Worm (Caenorhabditis elegans) whole organism, L2 larva: ENCODE results near the gene F53B1.8.

ENCODE experiments used
- C34F6.9 ChIP-seq: fragments of 150-350 bp; optimal IDR thresholded peaks from 2 replicates; lab custom pipeline; 2014; ENCODE audit warnings: missing biosample characterization, missing genetic modification characterization
- R02D3.7 ChIP-seq: fragments of 150-350 bp; optimal IDR thresholded peaks from 2 replicates; lab custom pipeline; 2014; ENCODE audit warnings: missing biosample characterization, missing genetic modification characterization
- aly-2 ChIP-seq: fragments of 150-350 bp; optimal IDR thresholded peaks from 2 replicates; lab custom pipeline; 2014; ENCODE audit warnings: missing biosample characterization, missing genetic modification characterization
- ceh-16 ChIP-seq: fragments of 150-350 bp; optimal IDR thresholded peaks from 2 replicates; lab custom pipeline; 2014; ENCODE audit warnings: missing biosample characterization, missing genetic modification characterization
- ceh-82 ChIP-seq: fragments of 150-350 bp; optimal IDR thresholded peaks from 2 replicates; lab custom pipeline; 2014; ENCODE audit warnings: missing biosample characterization, missing genetic modification characterization
- crh-2 ChIP-seq: sonication (generic microtip); optimal IDR thresholded peaks from 2 replicates; lab custom pipeline; 2017; ENCODE audit warnings: missing biosample characterization, missing genetic modification characterization
- dmd-4 ChIP-seq: sonication (generic microtip); optimal IDR thresholded peaks from 2 replicates; lab custom pipeline; 2017; ENCODE audit warnings: missing biosample characterization, missing genetic modification characterization
- fos-1 ChIP-seq: fragments of 150-350 bp; optimal IDR thresholded peaks from 2 replicates; lab custom pipeline; 2014; ENCODE audit warnings: missing biosample characterization, missing genetic modification characterization
- gmeb-1 ChIP-seq: fragments of 150-350 bp; optimal IDR thresholded peaks from 2 replicates; lab custom pipeline; 2014; ENCODE audit warnings: missing biosample characterization, missing genetic modification characterization
- lin-11 ChIP-seq: fragments of 150-350 bp; sonication (generic microtip); optimal IDR thresholded peaks from 2 replicates; lab custom pipeline; 2014; ENCODE audit warnings: missing biosample characterization, missing genetic modification characterization, inconsistent platforms, mixed read lengths
- lin-13 ChIP-seq: fragments of 150-350 bp; optimal IDR thresholded peaks from 2 replicates; lab custom pipeline; 2014; ENCODE audit warnings: missing biosample characterization, missing genetic modification reagents, missing genetic modification characterization
- lin-39 ChIP-seq: fragments of 150-350 bp; optimal IDR thresholded peaks from 2 replicates; lab custom pipeline; 2014; ENCODE audit warnings: missing biosample characterization, missing genetic modification reagents, missing genetic modification characterization
- lsy-2 ChIP-seq, 2 experiments: fragments of 150-350 bp in 1 of 2; sonication (generic microtip) in 1 of 2; optimal IDR thresholded peaks; 2 replicates each; lab custom pipeline; 2014 to 2017; ENCODE audit warnings: missing biosample characterization in 2 of 2, missing genetic modification characterization in 2 of 2
- mab-5 ChIP-seq: fragments of 150-350 bp; optimal IDR thresholded peaks from 2 replicates; lab custom pipeline; 2014; ENCODE audit warnings: missing biosample characterization, missing genetic modification characterization
- mbf-1 ChIP-seq: sonication (generic microtip); optimal IDR thresholded peaks from 2 replicates; lab custom pipeline; 2017; ENCODE audit warnings: missing biosample characterization, missing genetic modification characterization
- mdl-1 ChIP-seq, 2 experiments: fragments of 150-350 bp in 1 of 2; sonication (generic microtip) in 1 of 2; optimal IDR thresholded peaks; 2 replicates each; lab custom pipeline; 2017; ENCODE audit warnings: missing biosample characterization in 2 of 2, missing genetic modification characterization in 2 of 2
- nhr-11 ChIP-seq: fragments of 150-350 bp; optimal IDR thresholded peaks from 2 replicates; lab custom pipeline; 2014; ENCODE audit warnings: missing biosample characterization, missing genetic modification characterization
- nhr-12 ChIP-seq: fragments of 150-350 bp; optimal IDR thresholded peaks from 2 replicates; lab custom pipeline; 2014; ENCODE audit warnings: missing biosample characterization, missing genetic modification characterization
- nhr-129 ChIP-seq: fragments of 150-350 bp; optimal IDR thresholded peaks from 2 replicates; lab custom pipeline; 2014; ENCODE audit warnings: missing biosample characterization, missing genetic modification characterization
- nhr-21 ChIP-seq: fragments of 150-350 bp; optimal IDR thresholded peaks from 2 replicates; lab custom pipeline; 2014; ENCODE audit warnings: missing biosample characterization, missing genetic modification characterization
- nhr-23 ChIP-seq: fragments of 150-350 bp; optimal IDR thresholded peaks from 2 replicates; lab custom pipeline; 2014; ENCODE audit warnings: missing biosample characterization, missing genetic modification reagents, missing genetic modification characterization
- nhr-237 ChIP-seq: fragments of 150-350 bp; optimal IDR thresholded peaks from 2 replicates; lab custom pipeline; 2014; ENCODE audit warnings: missing biosample characterization, missing genetic modification characterization
- nhr-25 ChIP-seq: fragments of 150-350 bp; sonication (generic microtip); optimal IDR thresholded peaks from 3 replicates; lab custom pipeline; 2014; ENCODE audit warnings: missing biosample characterization, missing genetic modification characterization
- nhr-6 ChIP-seq: fragments of 150-350 bp; optimal IDR thresholded peaks from 2 replicates; lab custom pipeline; 2014; ENCODE audit warnings: missing biosample characterization, missing genetic modification characterization
- nhr-77 ChIP-seq: fragments of 150-350 bp; optimal IDR thresholded peaks from 2 replicates; lab custom pipeline; 2014; ENCODE audit warnings: missing biosample characterization, missing genetic modification characterization
- peb-1 ChIP-seq: fragments of 150-350 bp; optimal IDR thresholded peaks from 2 replicates; lab custom pipeline; 2014; ENCODE audit warnings: missing biosample characterization, missing genetic modification characterization
- skn-1 ChIP-seq: sonication (generic microtip); optimal IDR thresholded peaks from 2 replicates; lab custom pipeline; 2017; ENCODE audit warnings: missing biosample characterization, missing genetic modification characterization
- sma-3 ChIP-seq: sonication (generic microtip); optimal IDR thresholded peaks from 2 replicates; lab custom pipeline; 2016; ENCODE audit warnings: missing genetic modification reagents, missing genetic modification characterization, missing compliant biosample characterization
- sma-9 ChIP-seq, 2 experiments: fragments of 150-350 bp in 1 of 2; sonication (generic microtip) in 1 of 2; optimal IDR thresholded peaks; 2 replicates each; lab custom pipeline; 2014 to 2016; ENCODE audit warnings: missing genetic modification characterization in 2 of 2, mild to moderate bottlenecking in 1 of 2, missing biosample characterization in 1 of 2, missing compliant biosample characterization in 1 of 2, missing genetic modification reagents in 1 of 2, moderate library complexity in 1 of 2
- snpc-4 ChIP-seq: fragments of 150-350 bp; optimal IDR thresholded peaks from 2 replicates; lab custom pipeline; 2014; ENCODE audit warnings: missing biosample characterization, missing genetic modification characterization
- unc-39 ChIP-seq: fragments of 150-350 bp; optimal IDR thresholded peaks from 2 replicates; lab custom pipeline; 2014; ENCODE audit warnings: missing biosample characterization, missing genetic modification characterization
- unc-55 ChIP-seq: fragments of 150-350 bp; sonication (generic microtip); optimal IDR thresholded peaks from 3 replicates; lab custom pipeline; 2014; ENCODE audit warnings: missing biosample characterization, missing genetic modification reagents, missing genetic modification characterization
- unc-62 ChIP-seq: fragments of 150-350 bp; optimal IDR thresholded peaks from 2 replicates; lab custom pipeline; 2014; ENCODE audit warnings: missing biosample characterization, missing genetic modification reagents, missing genetic modification characterization
- ztf-11 ChIP-seq: sonication (generic microtip); optimal IDR thresholded peaks from 2 replicates; lab custom pipeline; 2017; ENCODE audit warnings: missing biosample characterization, missing genetic modification characterization
- ztf-4 ChIP-seq: fragments of 150-350 bp; optimal IDR thresholded peaks from 2 replicates; lab custom pipeline; 2014; ENCODE audit warnings: missing biosample characterization, missing genetic modification characterization

The F53B1.8 gene

ce11 chrX:2089434-2089833 lies 40.6 kb downstream of the F53B1.8 start, which contains the start of gene lsy-2 (continued):
- peak; percentile 38 for TF ChIP-seq lin-13 (GFP tag; lab: Kevin White, UChicago)
- TF ChIP-seq nhr-6 (tag; lab: Kevin White, UChicago) = no peak
- TF ChIP-seq unc-39 = no peak
- no peak for TF ChIP-seq skn-1
- no peak for TF ChIP-seq nhr-237
- TF ChIP-seq lin-39 (tag; lab: Kevin White, UChicago) = no peak
- no peak for TF ChIP-seq dmd-4 (tag; lab: Kevin White, UChicago)
- TF ChIP-seq ztf-11 (tag; lab: Kevin White, UChicago) = no peak
- peak; percentile 33 for TF ChIP-seq unc-55 (GFP tag; lab: Kevin White, UChicago)
- peak; percentile 68 for TF ChIP-seq nhr-25 (tag; lab: Kevin White, UChicago)
- TF ChIP-seq ceh-16 (tag; lab: Kevin White, UChicago) = no peak
- TF ChIP-seq snpc-4 = no peak
- TF ChIP-seq unc-62 (GFP tag; lab: Kevin White, UChicago) = no peak
- no peak for TF ChIP-seq peb-1 (tag; lab: Kevin White, UChicago)
- peak; percentile 41 for TF ChIP-seq nhr-21 (tag; lab: Kevin White, UChicago)
- no peak for TF ChIP-seq nhr-11 (tag; lab: Kevin White, UChicago)
- no peak for TF ChIP-seq mbf-1 (tag; lab: Kevin White, UChicago)
- no peak for TF ChIP-seq R02D3.7 (tag; lab: Kevin White, UChicago)

- no peak for TF ChIP-seq R02D3.7 (tag; lab: Kevin White, UChicago)
Measured at ce11 chrX:2087716-2088115, 42.3 kb downstream of the F53B1.8 start.

- TF ChIP-seq sma-9 (GFP tag; optimal IDR thresholded peaks at IDR 0.05; lab: Kevin White, UChicago) (no peak), sma-9 (tag; optimal IDR thresholded peaks at IDR 0.05; lab: Kevin White, UChicago) (no peak), ceh-82 (no peak), C34F6.9 (tag; lab: Kevin White, UChicago) (peak; percentile 3), unc-55 (GFP tag; lab: Kevin White, UChicago) (peak; percentile 8)
Measured at ce11 chrX:2085494-2085893, 44.5 kb downstream of the F53B1.8 start.

DNA sequence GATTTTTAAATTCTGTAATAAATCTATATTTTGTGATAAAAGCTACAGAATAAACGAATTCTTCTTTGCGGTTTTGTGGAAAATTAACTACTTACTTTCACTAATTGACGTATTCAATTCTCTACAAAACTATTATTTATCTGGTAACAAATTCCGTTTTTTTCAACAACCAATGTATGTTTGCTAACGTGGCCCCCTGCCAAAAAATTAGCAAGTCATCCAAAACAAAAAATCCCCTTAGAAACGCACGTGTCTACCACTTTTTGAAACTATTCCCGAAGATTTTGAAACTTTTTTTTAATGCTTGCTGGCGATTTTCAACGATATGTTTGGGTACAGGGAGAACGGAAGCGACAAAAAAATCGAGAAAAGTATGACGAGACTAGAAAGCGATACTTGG lies 45.1 kb downstream of the F53B1.8 start, which contains the start of gene F49H12.2:
F49H12.2 (plus strand) TSS at position 301 of the 400 bp plus-strand sequence.
- no peak for TF ChIP-seq nhr-21 (tag; lab: Kevin White, UChicago)
- no peak for TF ChIP-seq unc-39
- no peak for TF ChIP-seq ceh-82
- no peak for TF ChIP-seq sma-3 (GFP tag; lab: Kevin White, UChicago)
- no peak for TF ChIP-seq lsy-2 (tag; optimal IDR thresholded peaks at IDR 0.05; lab: Kevin White, UChicago)
- no peak for TF ChIP-seq ztf-11 (tag; lab: Kevin White, UChicago)
- no peak for TF ChIP-seq crh-2 (tag; lab: Kevin White, UChicago)
- no peak for TF ChIP-seq C34F6.9 (tag; lab: Kevin White, UChicago)
- no peak for TF ChIP-seq nhr-12 (tag; lab: Kevin White, UChicago)
- no peak for TF ChIP-seq ceh-16 (tag; lab: Kevin White, UChicago)
- no peak for TF ChIP-seq nhr-25 (tag; lab: Kevin White, UChicago)
- no peak for TF ChIP-seq skn-1
- no peak for TF ChIP-seq gmeb-1
- no peak for TF ChIP-seq ztf-4 (tag; lab: Kevin White, UChicago)
- no peak for TF ChIP-seq nhr-11 (tag; lab: Kevin White, UChicago)
- no peak for TF ChIP-seq nhr-77
- TF ChIP-seq lin-11 (tag; lab: Kevin White, UChicago) = no peak
- no peak for TF ChIP-seq snpc-4
- TF ChIP-seq, all 48 proteins: peak for 0

DNA sequence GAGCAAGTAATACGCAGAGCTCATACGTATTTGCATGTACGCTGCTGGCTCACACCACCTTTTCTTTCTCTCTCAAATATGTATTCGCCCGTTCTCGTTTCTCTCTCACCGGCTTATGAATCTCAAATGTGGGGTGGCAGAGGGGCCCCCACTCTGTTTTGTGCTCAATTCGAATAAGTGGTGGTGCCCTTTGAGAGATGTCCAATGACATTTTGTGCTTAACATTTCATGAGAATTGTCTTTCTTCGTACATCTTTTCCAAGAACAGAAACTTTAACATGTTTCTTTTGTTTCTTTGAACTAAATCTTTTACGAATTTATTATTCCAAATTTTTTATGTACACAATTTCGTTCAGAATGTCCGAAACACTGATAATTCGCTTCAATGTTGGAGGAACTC lies 46.0 kb downstream of the F53B1.8 start, which contains the start of gene F49H12.3:
F49H12.3 (plus strand) TSS at position 357 of the 400 bp plus-strand sequence.
- no peak for TF ChIP-seq aly-2 (tag; lab: Kevin White, UChicago)
- TF ChIP-seq fos-1 (tag; lab: Kevin White, UChicago) = no peak
- no peak for TF ChIP-seq skn-1
- TF ChIP-seq mdl-1 (tag; optimal IDR thresholded peaks at IDR 0.05; lab: Kevin White, UChicago) = no peak
- no peak for TF ChIP-seq ztf-11 (tag; lab: Kevin White, UChicago)
- no peak for TF ChIP-seq snpc-4
- TF ChIP-seq dmd-4 (tag; lab: Kevin White, UChicago) = no peak
- no peak for TF ChIP-seq nhr-129
- TF ChIP-seq ceh-82 = no peak
- no peak for TF ChIP-seq mab-5 (tag; lab: Kevin White, UChicago)
- TF ChIP-seq nhr-6 (tag; lab: Kevin White, UChicago) = no peak
- TF ChIP-seq lin-39 (tag; lab: Kevin White, UChicago) = no peak
- no peak for TF ChIP-seq R02D3.7 (tag; lab: Kevin White, UChicago)
- TF ChIP-seq gmeb-1 = no peak
- no peak for TF ChIP-seq nhr-23 (tag; lab: Kevin White, UChicago)
- TF ChIP-seq lin-13 (GFP tag; lab: Kevin White, UChicago) = no peak
- TF ChIP-seq unc-62 (GFP tag; lab: Kevin White, UChicago) = no peak
